Fruit fly (Drosophila melanogaster) whole organism, embryonic: Measurements from ENCODE around the gene CG7362.

Experiments
- Asciz ChIP-seq: fragments of 200-800 bp; sonication (Bioruptor generic); optimal IDR thresholded peaks from 2 replicates; lab custom pipeline; 2017; ENCODE audit warnings: missing biosample characterization, mild to moderate bottlenecking, missing genetic modification characterization, missing genetic modification reagents
- CG10431 ChIP-seq: fragments of 200-800 bp; sonication (Bioruptor generic); optimal IDR thresholded peaks from 3 replicates; lab custom pipeline; 2018; ENCODE audit warnings: missing biosample characterization, mild to moderate bottlenecking, missing genetic modification characterization
- CG1233 ChIP-seq: fragments of 200-800 bp; sonication (Bioruptor generic); optimal IDR thresholded peaks from 4 replicates; lab custom pipeline; 2018; ENCODE audit warnings: missing biosample characterization, mild to moderate bottlenecking, missing genetic modification characterization
- CG12942 ChIP-seq: fragments of 200-800 bp; sonication (Bioruptor generic); optimal IDR thresholded peaks from 3 replicates; lab custom pipeline; 2016; ENCODE audit warnings: missing biosample characterization, missing genetic modification characterization
- CG13296 ChIP-seq: fragments of 200-800 bp; sonication (Bioruptor generic); optimal IDR thresholded peaks from 3 replicates; lab custom pipeline; 2018; ENCODE audit warnings: missing biosample characterization, mild to moderate bottlenecking, missing genetic modification characterization
- CG15601 ChIP-seq: fragments of 200-800 bp; sonication (Bioruptor generic); optimal IDR thresholded peaks from 3 replicates; lab custom pipeline; 2019; ENCODE audit warnings: missing biosample characterization, mild to moderate bottlenecking, missing genetic modification characterization, moderate library complexity
- CG15696 ChIP-seq: fragments of 200-800 bp; sonication (Bioruptor generic); optimal IDR thresholded peaks from 2 replicates; lab custom pipeline; 2019; ENCODE audit warnings: missing biosample characterization, mild to moderate bottlenecking, missing genetic modification characterization, moderate library complexity
- CG17612 ChIP-seq: fragments of 200-800 bp; sonication (Bioruptor generic); IDR thresholded peaks from 2 replicates; pipeline ENCODE4 v1.3.6; 2022; ENCODE audit warnings: missing biosample characterization, missing genetic modification characterization
- CG2202 ChIP-seq: fragments of 200-800 bp; sonication (Bioruptor generic); optimal IDR thresholded peaks from 2 replicates; lab custom pipeline; 2018; ENCODE audit warnings: missing biosample characterization, mild to moderate bottlenecking, missing genetic modification characterization
- CG2678 ChIP-seq: fragments of 200-800 bp; sonication (Bioruptor generic); optimal IDR thresholded peaks from 3 replicates; lab custom pipeline; 2019; ENCODE audit warnings: missing biosample characterization, mild to moderate bottlenecking, missing genetic modification characterization, moderate library complexity
- CG3065 ChIP-seq: fragments of 200-800 bp; sonication (Bioruptor generic); optimal IDR thresholded peaks from 2 replicates; lab custom pipeline; 2016; ENCODE audit warnings: missing biosample characterization, missing genetic modification characterization
- CG31365 ChIP-seq: fragments of 200-800 bp; sonication (Bioruptor generic); optimal IDR thresholded peaks from 2 replicates; lab custom pipeline; 2018; ENCODE audit warnings: missing biosample characterization, mild to moderate bottlenecking, missing genetic modification characterization
- CG31441 ChIP-seq: fragments of 200-800 bp; sonication (Bioruptor generic); IDR thresholded peaks from 2 replicates; pipeline ENCODE4 v1.3.6; 2022; ENCODE audit warnings: missing biosample characterization, missing genetic modification characterization
- CG3838 ChIP-seq: fragments of 200-800 bp; sonication (Bioruptor generic); optimal IDR thresholded peaks from 3 replicates; lab custom pipeline; 2016; ENCODE audit warnings: missing biosample characterization, missing genetic modification characterization
- CG4360 ChIP-seq: fragments of 200-800 bp; sonication (Bioruptor generic); IDR thresholded peaks from 2 replicates; pipeline ENCODE4 v1.3.6; 2022; ENCODE audit warnings: missing biosample characterization, missing genetic modification characterization
- CG4707 ChIP-seq: fragments of 200-800 bp; sonication (Bioruptor generic); optimal IDR thresholded peaks from 2 replicates; lab custom pipeline; 2018; ENCODE audit warnings: missing biosample characterization, mild to moderate bottlenecking, missing genetic modification characterization, moderate library complexity
- CG6683 ChIP-seq: fragments of 200-800 bp; sonication (Bioruptor generic); optimal IDR thresholded peaks from 2 replicates; lab custom pipeline; 2017; ENCODE audit warnings: missing biosample characterization, mild to moderate bottlenecking, missing genetic modification characterization, missing genetic modification reagents
- D19A ChIP-seq: fragments of 200-800 bp; optimal IDR thresholded peaks from 3 replicates; lab custom pipeline; 2019; ENCODE audit warnings: missing biosample characterization, mild to moderate bottlenecking, missing genetic modification characterization, moderate library complexity
- D19B ChIP-seq: fragments of 200-800 bp; sonication (Bioruptor generic); optimal IDR thresholded peaks from 2 replicates; lab custom pipeline; 2017; ENCODE audit warnings: missing biosample characterization, mild to moderate bottlenecking, missing genetic modification characterization
- Dip2 ChIP-seq: fragments of 200-800 bp; sonication (Bioruptor generic); IDR thresholded peaks from 2 replicates; pipeline ENCODE4 v1.3.6; 2022; ENCODE audit warnings: missing biosample characterization, missing genetic modification characterization
- HHEX ChIP-seq: fragments of 200-800 bp; sonication (Bioruptor generic); optimal IDR thresholded peaks from 3 replicates; lab custom pipeline; 2017; ENCODE audit warnings: missing biosample characterization, mild to moderate bottlenecking, missing genetic modification characterization, missing genetic modification reagents
- HLH54F ChIP-seq: fragments of 200-800 bp; sonication (Bioruptor generic); optimal IDR thresholded peaks from 3 replicates; lab custom pipeline; 2016; ENCODE audit warnings: missing biosample characterization, missing genetic modification characterization
- Hr3 ChIP-seq: fragments of 200-800 bp; sonication (Bioruptor generic); optimal IDR thresholded peaks from 3 replicates; lab custom pipeline; 2016; ENCODE audit warnings: missing biosample characterization, missing genetic modification characterization
- MTF-1 ChIP-seq: fragments of 200-800 bp; sonication (Bioruptor generic); optimal IDR thresholded peaks from 2 replicates; lab custom pipeline; 2018; ENCODE audit warnings: missing biosample characterization, mild to moderate bottlenecking, missing genetic modification characterization, borderline replicate concordance
- Mes4 ChIP-seq: fragments of 200-800 bp; sonication (Bioruptor generic); optimal IDR thresholded peaks from 2 replicates; lab custom pipeline; 2016; ENCODE audit warnings: missing biosample characterization, missing genetic modification characterization
- Sox100B ChIP-seq: fragments of 200-800 bp; sonication (Bioruptor generic); optimal IDR thresholded peaks from 3 replicates; lab custom pipeline; 2018; ENCODE audit warnings: missing biosample characterization, mild to moderate bottlenecking, missing genetic modification characterization
- Xrp1 ChIP-seq: fragments of 200-800 bp; sonication (Bioruptor generic); IDR thresholded peaks from 2 replicates; pipeline ENCODE4 v1.3.6; 2022; ENCODE audit warnings: missing biosample characterization, missing genetic modification characterization
- abd-A ChIP-seq: fragments of 200-800 bp; sonication (Bioruptor generic); optimal IDR thresholded peaks from 3 replicates; lab custom pipeline; 2019; ENCODE audit warnings: missing biosample characterization, mild to moderate bottlenecking, missing genetic modification characterization, moderate library complexity
- ac ChIP-seq: fragments of 200-800 bp; sonication (Bioruptor generic); optimal IDR thresholded peaks from 3 replicates; lab custom pipeline; 2017; ENCODE audit warnings: missing biosample characterization, mild to moderate bottlenecking, missing genetic modification characterization
- bsh ChIP-seq, 2 experiments: fragments of 200-800 bp; sonication (Bioruptor generic); optimal IDR thresholded peaks; 2 replicates each; lab custom pipeline; 2017 to 2018; ENCODE audit warnings: mild to moderate bottlenecking in 2 of 2, missing biosample characterization in 2 of 2, missing genetic modification characterization in 2 of 2, moderate library complexity in 1 of 2
- ci ChIP-seq: fragments of 200-800 bp; sonication (Bioruptor generic); IDR thresholded peaks from 3 replicates; pipeline ENCODE4 v1.3.6; 2022; ENCODE audit warnings: missing biosample characterization, missing genetic modification characterization
- dan ChIP-seq: fragments of 200-800 bp; sonication (Bioruptor generic); IDR thresholded peaks from 2 replicates; pipeline ENCODE4 v1.3.6; 2022; ENCODE audit warnings: missing biosample characterization, missing genetic modification characterization
- dmrt11E ChIP-seq: fragments of 200-800 bp; sonication (Bioruptor generic); optimal IDR thresholded peaks from 3 replicates; lab custom pipeline; 2018; ENCODE audit warnings: missing biosample characterization, mild to moderate bottlenecking, missing genetic modification characterization, moderate library complexity
- fd64A ChIP-seq: fragments of 200-800 bp; sonication (Bioruptor generic); optimal IDR thresholded peaks from 3 replicates; lab custom pipeline; 2018; ENCODE audit warnings: missing biosample characterization, mild to moderate bottlenecking, missing genetic modification characterization
- fd96Cb ChIP-seq: fragments of 200-800 bp; sonication (Bioruptor generic); optimal IDR thresholded peaks from 2 replicates; lab custom pipeline; 2018; ENCODE audit warnings: missing biosample characterization, mild to moderate bottlenecking, missing genetic modification characterization, moderate library complexity
- gem ChIP-seq: fragments of 200-800 bp; sonication (Bioruptor generic); optimal IDR thresholded peaks from 2 replicates; lab custom pipeline; 2019; ENCODE audit warnings: missing biosample characterization, mild to moderate bottlenecking, missing genetic modification characterization, moderate library complexity
- gsb-n ChIP-seq: fragments of 200-800 bp; sonication (Bioruptor generic); optimal IDR thresholded peaks from 3 replicates; lab custom pipeline; 2018; ENCODE audit warnings: missing biosample characterization, mild to moderate bottlenecking, missing genetic modification characterization
- insv ChIP-seq, 2 experiments: fragments of 200-800 bp; sonication (Bioruptor generic); optimal IDR thresholded peaks; 3 replicates each; lab custom pipeline; 2016 to 2018; ENCODE audit warnings: missing biosample characterization in 2 of 2, missing genetic modification characterization in 2 of 2
- nau ChIP-seq: fragments of 200-800 bp; sonication (Bioruptor generic); optimal IDR thresholded peaks from 3 replicates; lab custom pipeline; 2017; ENCODE audit warnings: missing biosample characterization, mild to moderate bottlenecking, missing genetic modification characterization, missing genetic modification reagents
- repo ChIP-seq: fragments of 200-800 bp; sonication (Bioruptor generic); optimal IDR thresholded peaks from 2 replicates; lab custom pipeline; 2016; ENCODE audit warnings: missing biosample characterization, missing genetic modification characterization
- row ChIP-seq: fragments of 200-800 bp; sonication (Bioruptor generic); IDR thresholded peaks from 3 replicates; pipeline ENCODE4 v1.3.6; 2022; ENCODE audit warnings: missing biosample characterization, missing genetic modification characterization
- run ChIP-seq: fragments of 200-800 bp; sonication (Bioruptor generic); optimal IDR thresholded peaks from 3 replicates; lab custom pipeline; 2018; ENCODE audit warnings: missing biosample characterization, mild to moderate bottlenecking, missing genetic modification characterization
- schlank ChIP-seq: fragments of 200-800 bp; sonication (Bioruptor generic); optimal IDR thresholded peaks from 2 replicates; lab custom pipeline; 2018; ENCODE audit warnings: missing biosample characterization, mild to moderate bottlenecking, missing genetic modification characterization
- sens ChIP-seq: fragments of 200-800 bp; sonication (Bioruptor generic); peaks from one replicate; lab custom pipeline; 2016; ENCODE audit warnings: missing biosample characterization, missing genetic modification characterization
- wek ChIP-seq: fragments of 200-800 bp; sonication (Bioruptor generic); optimal IDR thresholded peaks from 3 replicates; lab custom pipeline; 2018; ENCODE audit warnings: missing biosample characterization, mild to moderate bottlenecking, missing genetic modification characterization, moderate library complexity
- zen ChIP-seq: fragments of 200-800 bp; sonication (Bioruptor generic); optimal IDR thresholded peaks from 3 replicates; lab custom pipeline; 2018; ENCODE audit warnings: missing biosample characterization, mild to moderate bottlenecking, missing genetic modification characterization, moderate library complexity

Gene CG7362

dm6 chr3R:14749077-14749798 is 5.0 kb downstream of the CG7362 start (continued):
- TF ChIP-seq repo (GFP tag; lab: Kevin White, UChicago) (peak; percentile 23), schlank (tag; lab: Kevin White, UChicago) (peak; percentile 85), HLH54F (peak; percentile 14), Asciz (GFP tag; lab: Kevin White, UChicago) (peak; percentile 85), CG12942 (GFP tag; lab: Kevin White, UChicago) (no peak), dan (no peak), MTF-1 (GFP tag; lab: Kevin White, UChicago) (peak; percentile 90), Mes4 (GFP tag; lab: Kevin White, UChicago) (peak; percentile 60), insv (GFP tag; optimal IDR thresholded peaks at IDR 0.05; lab: Kevin White, UChicago) (peak in 1 of 2 experiments; percentile 57), HHEX (GFP tag; lab: Kevin White, UChicago) (peak; percentile 86), Dip2 (GFP tag; lab: Robert Waterston, UW) (no peak)
- TF ChIP-seq, all 482 proteins: peak for 328

- TF ChIP-seq Hr3 (GFP tag; lab: Kevin White, UChicago): no peak
- peak; percentile 43 for TF ChIP-seq CG10431 (GFP tag; lab: Kevin White, UChicago)
- TF ChIP-seq CG4707: peak; percentile 51
- TF ChIP-seq ci (GFP tag; lab: Robert Waterston, UW): 0 out of 3 replicates have a peak, but pooled peaks have one; percentile 11
- TF ChIP-seq zen (tag; lab: Kevin White, UChicago): peak; percentile 48
- no peak for TF ChIP-seq CG6683 (GFP tag; lab: Kevin White, UChicago)
- peak; percentile 34 for TF ChIP-seq CG2202 (tag; lab: Kevin White, UChicago)
- TF ChIP-seq sens (GFP tag; lab: Kevin White, UChicago): peak; percentile 89
- TF ChIP-seq CG2678 (tag; lab: Kevin White, UChicago): peak; percentile 41
- TF ChIP-seq CG3838 (GFP tag; lab: Kevin White, UChicago): peak; percentile 3
- peak; percentile 6 for TF ChIP-seq dmrt11E (tag; lab: Kevin White, UChicago)
- peak; percentile 38 for TF ChIP-seq ac
- no peak for TF ChIP-seq CG13296
- TF ChIP-seq CG15696 (tag; lab: Kevin White, UChicago): peak; percentile 46
- TF ChIP-seq nau: no peak
- TF ChIP-seq gem (tag; lab: Kevin White, UChicago): peak; percentile 42
- peak; percentile 2 for TF ChIP-seq Sox100B (GFP tag; lab: Kevin White, UChicago)
- peak; percentile 37; the same call in 1 of the 2 replicates for TF ChIP-seq CG31441 (GFP tag; lab: Robert Waterston, UW)
- no peak for TF ChIP-seq CG31365 (tag; lab: Kevin White, UChicago)
- TF ChIP-seq run (tag; lab: Kevin White, UChicago): no peak
- peak; percentile 44; the same call in 2 of the 3 replicates for TF ChIP-seq row (GFP tag; lab: Robert Waterston, UW)
- TF ChIP-seq D19A (tag; lab: Kevin White, UChicago): peak; percentile 62
- TF ChIP-seq CG3065 (GFP tag; lab: Kevin White, UChicago): no peak
- TF ChIP-seq CG1233 (GFP tag; lab: Kevin White, UChicago): no peak
- no peak for TF ChIP-seq abd-A (tag; lab: Kevin White, UChicago)
- TF ChIP-seq bsh (GFP tag; optimal IDR thresholded peaks at IDR 0.05; lab: Kevin White, UChicago): peak in 1 of 2 experiments; percentile 16
- TF ChIP-seq gsb-n (tag; lab: Kevin White, UChicago): peak; percentile 45
- peak; percentile 79 for TF ChIP-seq fd64A (GFP tag; lab: Kevin White, UChicago)
- TF ChIP-seq Xrp1: 0 out of 2 replicates have a peak, but pooled peaks have one; percentile 24
- TF ChIP-seq D19B (GFP tag; lab: Kevin White, UChicago): peak; percentile 30
- no peak for TF ChIP-seq CG17612 (GFP tag; lab: Robert Waterston, UW)
- peak; percentile 37 for TF ChIP-seq fd96Cb (tag; lab: Kevin White, UChicago)
- peak; percentile 47 for TF ChIP-seq CG15601
- peak; percentile 26; the same call in 1 of the 2 replicates for TF ChIP-seq CG4360 (GFP tag; lab: Robert Waterston, UW)
- peak; percentile 44 for TF ChIP-seq wek (GFP tag; lab: Kevin White, UChicago)
Observed at dm6 chr3R:14748323-14749076, 5.8 kb downstream of the CG7362 start.
